Fruit fly (Drosophila melanogaster): ENCODE measurements around the gene EloA.

EloA gene

DNA sequence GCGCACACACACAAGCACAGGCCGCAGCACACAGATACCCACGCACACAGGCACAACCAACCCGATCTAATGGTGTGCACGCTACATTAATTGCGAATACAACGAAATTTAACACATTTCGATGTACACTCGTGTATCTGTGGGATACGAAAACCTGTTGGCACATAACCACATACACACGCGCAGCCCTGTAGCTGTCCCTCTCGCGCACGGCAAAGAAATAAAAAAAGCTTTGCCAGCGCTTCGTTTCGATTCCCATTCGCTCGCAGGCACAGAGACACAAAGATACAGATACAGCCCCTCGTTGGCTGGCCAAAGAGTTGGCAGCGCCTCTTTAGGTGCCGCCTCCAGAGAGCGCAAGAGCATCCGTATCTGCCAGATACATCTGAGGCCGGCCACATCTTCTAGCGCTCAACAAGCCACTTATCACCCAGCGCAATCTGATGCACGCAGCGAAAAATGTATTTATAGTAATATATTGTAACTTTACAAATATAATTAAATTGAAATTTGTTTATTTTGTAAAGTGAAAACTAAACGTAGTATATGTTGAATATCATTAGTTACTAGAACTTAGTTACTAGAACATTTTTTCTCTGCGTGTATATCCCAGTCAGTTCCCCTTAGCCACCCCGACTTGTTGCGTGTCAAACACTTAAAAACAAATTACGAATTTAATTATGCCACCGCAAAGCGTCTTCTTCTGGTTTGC lies 41.9 kb downstream of the EloA start (continued):
- TF ChIP-seq hb (GFP tag; IDR thresholded peaks at IDR 0.05; ENCODE audit: partially characterized antibody) = no peak
- peak; percentile 23 for TF ChIP-seq kni (GFP tag; optimal IDR thresholded peaks at IDR 0.05)
- no peak for TF ChIP-seq btn (GFP tag; optimal IDR thresholded peaks at IDR 0.05)
- no peak for TF ChIP-seq CG4707 (GFP tag; optimal IDR thresholded peaks at IDR 0.05)
- peak; percentile 70 for TF ChIP-seq CG1832 (GFP tag; optimal IDR thresholded peaks at IDR 0.05)
- TF ChIP-seq CG4854 (GFP tag; optimal IDR thresholded peaks at IDR 0.05) = no peak
- no peak for TF ChIP-seq luna (GFP tag; optimal IDR thresholded peaks at IDR 0.05)
- TF ChIP-seq so (GFP tag; IDR thresholded peaks at IDR 0.05) = no peak
- TF ChIP-seq zf30C (GFP tag; optimal IDR thresholded peaks at IDR 0.05) = peak; percentile 12
- TF ChIP-seq Opbp (GFP tag; IDR thresholded peaks at IDR 0.05; ENCODE audit: partially characterized antibody) = peak; percentile 15; the same call in 1 of the 3 replicates
- TF ChIP-seq CG16779 (GFP tag; IDR thresholded peaks at IDR 0.05) = no peak
- TF ChIP-seq zen (tag; optimal IDR thresholded peaks at IDR 0.05) = peak; percentile 8
- no peak for TF ChIP-seq NC2β (GFP tag; optimal IDR thresholded peaks at IDR 0.05)
- 0 out of 2 replicates have a peak, but pooled peaks have one; percentile 9 for TF ChIP-seq CG6272 (GFP tag; IDR thresholded peaks at IDR 0.05)
- TF ChIP-seq org-1 (GFP tag; optimal IDR thresholded peaks at IDR 0.05) = no peak
- TF ChIP-seq CG8765 (GFP tag; IDR thresholded peaks at IDR 0.05) = no peak; the same call in 1 of the 2 replicates
- TF ChIP-seq CG14965 (GFP tag; optimal IDR thresholded peaks at IDR 0.05; ENCODE audit: borderline replicate concordance) = no peak
- TF ChIP-seq CG12391 (tag; optimal IDR thresholded peaks at IDR 0.05) = peak; percentile 68
- TF ChIP-seq al (GFP tag; IDR thresholded peaks at IDR 0.05) = no peak
- TF ChIP-seq Myb (GFP tag; optimal IDR thresholded peaks at IDR 0.05) = no peak
- peak; percentile 49 for TF ChIP-seq CG7556 (GFP tag; optimal IDR thresholded peaks at IDR 0.05)
- TF ChIP-seq CG17328 (GFP tag; IDR thresholded peaks at IDR 0.05) = peak; percentile 84
- TF ChIP-seq pnt (GFP tag; optimal IDR thresholded peaks at IDR 0.05) = no peak
- TF ChIP-seq crol (GFP tag; IDR thresholded peaks at IDR 0.05) = no peak
- TF ChIP-seq sug (tag; optimal IDR thresholded peaks at IDR 0.05) = no peak
- no peak for TF ChIP-seq Bdp1 (GFP tag; optimal IDR thresholded peaks at IDR 0.05)
- TF ChIP-seq CG17912 (GFP tag; optimal IDR thresholded peaks at IDR 0.05) = no peak
- peak; percentile 29 for TF ChIP-seq exex (tag; optimal IDR thresholded peaks at IDR 0.05)
- TF ChIP-seq CG11093 (GFP tag; IDR thresholded peaks at IDR 0.05) = no peak
- TF ChIP-seq toy (GFP tag; IDR thresholded peaks at IDR 0.05) = no peak
- no peak for TF ChIP-seq CG7928 (GFP tag; optimal IDR thresholded peaks at IDR 0.05)
- TF ChIP-seq fd3F (GFP tag; optimal IDR thresholded peaks at IDR 0.05) = no peak
- no peak for TF ChIP-seq dan (GFP tag; IDR thresholded peaks at IDR 0.05)
- peak; percentile 1 for TF ChIP-seq CG18764 (GFP tag; optimal IDR thresholded peaks at IDR 0.05)
- no peak for TF ChIP-seq fd102C (GFP tag; optimal IDR thresholded peaks at IDR 0.05)
- peak; percentile 42 for TF ChIP-seq gsb-n (tag; optimal IDR thresholded peaks at IDR 0.05)
- no peak for TF ChIP-seq Gsc (GFP tag; IDR thresholded peaks at IDR 0.05)
- no peak for TF ChIP-seq CG9817 (tag; optimal IDR thresholded peaks at IDR 0.05)
- no peak for TF ChIP-seq pb (GFP tag; optimal IDR thresholded peaks at IDR 0.05)
- no peak for TF ChIP-seq repo (GFP tag; optimal IDR thresholded peaks at IDR 0.05)
- no peak for TF ChIP-seq CG15011 (GFP tag; optimal IDR thresholded peaks at IDR 0.05)
- TF ChIP-seq hkb (optimal IDR thresholded peaks at IDR 0.05) = no peak
- TF ChIP-seq hkb (GFP tag; IDR thresholded peaks at IDR 0.05) = peak; percentile 78
- peak; percentile 50; the same call in 1 of the 3 replicates for TF ChIP-seq dysf (GFP tag; IDR thresholded peaks at IDR 0.05)
- TF ChIP-seq Hsf (GFP tag; optimal IDR thresholded peaks at IDR 0.05) = no peak
- no peak for TF ChIP-seq ap (GFP tag; IDR thresholded peaks at IDR 0.05)
- TF ChIP-seq tap (tag; optimal IDR thresholded peaks at IDR 0.05) = peak; percentile 0
- no peak for TF ChIP-seq YL-1 (GFP tag; optimal IDR thresholded peaks at IDR 0.05)
- peak; percentile 76 for TF ChIP-seq mirr (GFP tag; optimal IDR thresholded peaks at IDR 0.05)
- peak; percentile 61 for TF ChIP-seq Xbp1 (GFP tag; optimal IDR thresholded peaks at IDR 0.05)
- peak; percentile 83 for TF ChIP-seq Drgx (GFP tag; IDR thresholded peaks at IDR 0.05)
